Worm (Caenorhabditis elegans): ENCODE data around the gene pud-1.2.

DNA sequence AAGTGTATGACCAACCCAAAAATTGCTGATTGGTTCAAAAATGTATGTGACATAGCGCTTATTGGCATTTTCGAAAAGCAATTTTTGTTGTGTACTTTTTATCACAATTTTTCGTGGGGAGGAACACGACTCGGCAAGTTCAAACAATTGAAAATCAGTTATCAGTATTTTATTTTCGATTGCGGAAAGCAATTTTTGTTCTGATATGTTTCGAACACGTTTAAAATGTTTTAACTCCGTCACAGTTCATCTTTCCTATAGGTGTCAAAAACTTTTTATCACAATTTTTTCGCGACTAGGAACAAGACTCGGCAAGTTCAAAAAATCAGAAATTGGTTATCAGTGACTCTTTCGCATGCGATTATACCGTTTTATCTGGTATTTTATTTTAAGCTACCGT lies 14.1 kb downstream of the pud-1.2 start:
- TF ChIP-seq tra-4 (tag; optimal IDR thresholded peaks at IDR 0.05), result no peak
- no peak for TF ChIP-seq ama-1 (optimal IDR thresholded peaks at IDR 0.05)
- no peak for TF ChIP-seq sea-1 (GFP tag; conservative IDR thresholded peaks at IDR 0.05)
- TF ChIP-seq hnd-1 (tag; optimal IDR thresholded peaks at IDR 0.05), result no peak
- TF ChIP-seq ceh-13 (GFP tag; optimal IDR thresholded peaks at IDR 0.05), result no peak
- no peak for TF ChIP-seq ets-7 (tag; optimal IDR thresholded peaks at IDR 0.05)
- no peak for TF ChIP-seq B0310.2 (tag; optimal IDR thresholded peaks at IDR 0.05)
- TF ChIP-seq flt-1 (GFP tag; IDR thresholded peaks at IDR 0.05), result no peak
- TF ChIP-seq scrt-1 (GFP tag; IDR thresholded peaks at IDR 0.05), result no peak
- TF ChIP-seq hmbx-1 (tag; optimal IDR thresholded peaks at IDR 0.05), result no peak
- no peak for TF ChIP-seq pes-1 (GFP tag; IDR thresholded peaks at IDR 0.05)
- no peak for TF ChIP-seq ceh-36 (tag; optimal IDR thresholded peaks at IDR 0.05)
- no peak for TF ChIP-seq F13C5.2 (tag; optimal IDR thresholded peaks at IDR 0.05)
- TF ChIP-seq tbx-11 (GFP tag; IDR thresholded peaks at IDR 0.05), result no peak

All from whole organism, early embryonic.